Fruit fly (Drosophila melanogaster) whole organism, wandering third instar larva: ENCODE measurements around the gene CG14259.

ENCODE experiments used
- Abd-B ChIP-seq: fragments of >200 bp; optimal IDR thresholded peaks from 2 replicates; lab custom pipeline; 2017; ENCODE audit warnings: missing biosample characterization, missing genetic modification characterization
- CG32264 ChIP-seq: fragments of 200-800 bp; sonication (Bioruptor generic); optimal IDR thresholded peaks from 2 replicates; lab custom pipeline; 2016; ENCODE audit warnings: missing biosample characterization, missing genetic modification characterization
- CG9705 ChIP-seq: fragments of 200-800 bp; sonication (Bioruptor generic); optimal IDR thresholded peaks from 2 replicates; lab custom pipeline; 2018; ENCODE audit warnings: missing biosample characterization, mild to moderate bottlenecking, missing genetic modification characterization
- CrebA ChIP-seq: fragments of 200-800 bp; sonication (Bioruptor generic); optimal IDR thresholded peaks from 2 replicates; lab custom pipeline; 2016; ENCODE audit warnings: missing biosample characterization, mild to moderate bottlenecking, missing genetic modification characterization, borderline replicate concordance
- Dfd ChIP-seq: fragments of >200 bp; optimal IDR thresholded peaks from 2 replicates; lab custom pipeline; 2017; ENCODE audit warnings: missing biosample characterization, missing genetic modification characterization
- Dif ChIP-seq: fragments of 200-275, 200-300 bp; sonication (Bioruptor generic); optimal IDR thresholded peaks from 2 replicates; lab custom pipeline; 2018; ENCODE audit warnings: missing biosample characterization, missing genetic modification characterization; ENCODE audit not compliant: partially characterized antibody
- HLH106 ChIP-seq: fragments of 200-800 bp; optimal IDR thresholded peaks from 3 replicates; lab custom pipeline; 2019; ENCODE audit warnings: missing biosample characterization, mild to moderate bottlenecking, missing genetic modification characterization, moderate library complexity
- Hnf4 ChIP-seq: fragments of 200-800 bp; sonication (Bioruptor generic); optimal IDR thresholded peaks from 2 replicates; lab custom pipeline; 2016; ENCODE audit warnings: missing biosample characterization, mild to moderate bottlenecking, missing genetic modification characterization
- Hr78 ChIP-seq: fragments of >200 bp; optimal IDR thresholded peaks from 2 replicates; lab custom pipeline; 2017; ENCODE audit warnings: missing biosample characterization, missing genetic modification characterization
- Hr83 ChIP-seq: fragments of 200-300 bp; sonication (Bioruptor generic); optimal IDR thresholded peaks from 2 replicates; lab custom pipeline; 2016; ENCODE audit warnings: missing biosample characterization, mild to moderate bottlenecking, missing genetic modification characterization, moderate library complexity; ENCODE audit not compliant: poor library complexity, severe bottlenecking
- Mio ChIP-seq: sonication (Bioruptor generic); optimal IDR thresholded peaks from 2 replicates; lab custom pipeline; 2016; ENCODE audit warnings: missing biosample characterization, missing genetic modification characterization
- Myc ChIP-seq: fragments of >200 bp; optimal IDR thresholded peaks from 2 replicates; lab custom pipeline; 2017
- N ChIP-seq: fragments of >200 bp; optimal IDR thresholded peaks from 2 replicates; lab custom pipeline; 2018; ENCODE audit warnings: missing biosample characterization, missing external identifiers, missing genetic modification characterization
- OdsH ChIP-seq: fragments of 200-800 bp; sonication (Bioruptor generic); optimal IDR thresholded peaks from 2 replicates; lab custom pipeline; 2016; ENCODE audit warnings: missing biosample characterization, mild to moderate bottlenecking, missing genetic modification characterization
- Sp1 ChIP-seq: fragments of 200-800 bp; sonication (Bioruptor generic); optimal IDR thresholded peaks from 3 replicates; lab custom pipeline; 2019; ENCODE audit warnings: missing biosample characterization, mild to moderate bottlenecking, missing genetic modification characterization, moderate library complexity
- br ChIP-seq: fragments of 200-800 bp; sonication (Bioruptor generic); optimal IDR thresholded peaks from 2 replicates; lab custom pipeline; 2016; ENCODE audit warnings: missing biosample characterization, missing genetic modification characterization
- brk ChIP-seq: fragments of 200-800 bp; sonication (Bioruptor generic); optimal IDR thresholded peaks from 2 replicates; lab custom pipeline; 2016; ENCODE audit warnings: missing biosample characterization, mild to moderate bottlenecking, missing genetic modification characterization
- dl ChIP-seq, 2 experiments: fragments of 175-275, 200-275 bp in 1 of 2; fragments of 200-275 bp in 1 of 2; sonication (Bioruptor generic); optimal IDR thresholded peaks; lab custom pipeline; 2018; ENCODE audit warnings: mild to moderate bottlenecking in 2 of 2, missing biosample characterization in 2 of 2, missing genetic modification characterization in 2 of 2, moderate library complexity in 2 of 2; ENCODE audit not compliant: partially characterized antibody in 2 of 2, insufficient read depth in 1 of 2
- dmrt93B ChIP-seq: fragments of 200-800 bp; sonication (Bioruptor generic); optimal IDR thresholded peaks from 2 replicates; lab custom pipeline; 2018; ENCODE audit warnings: missing biosample characterization, mild to moderate bottlenecking, missing genetic modification characterization
- dsf ChIP-seq: sonication (Bioruptor generic); optimal IDR thresholded peaks from 2 replicates; lab custom pipeline; 2016; ENCODE audit warnings: missing biosample characterization, missing genetic modification characterization, borderline replicate concordance
- ey ChIP-seq: fragments of 200-800 bp; sonication (Bioruptor generic); optimal IDR thresholded peaks from 2 replicates; lab custom pipeline; 2016; ENCODE audit warnings: missing biosample characterization, missing genetic modification characterization
- foxo ChIP-seq, 2 experiments: fragments of 200-800 bp; sonication (Bioruptor generic); optimal IDR thresholded peaks; 2 replicates in 1 of 2; 3 replicates in 1 of 2; lab custom pipeline; 2016 to 2017; ENCODE audit warnings: missing biosample characterization in 2 of 2, missing genetic modification characterization in 2 of 2
- fru ChIP-seq: fragments of 200-800 bp; sonication (Bioruptor generic); optimal IDR thresholded peaks from 3 replicates; lab custom pipeline; 2016; ENCODE audit warnings: missing biosample characterization, mild to moderate bottlenecking, missing genetic modification characterization
- h ChIP-seq: fragments of 200-800 bp; sonication (Bioruptor generic); optimal IDR thresholded peaks from 3 replicates; lab custom pipeline; 2016; ENCODE audit warnings: missing biosample characterization, mild to moderate bottlenecking, missing genetic modification characterization
- lola ChIP-seq: fragments of >200 bp; optimal IDR thresholded peaks from 2 replicates; lab custom pipeline; 2017; ENCODE audit warnings: missing biosample characterization, missing genetic modification characterization
- pan ChIP-seq: fragments of >200 bp; optimal IDR thresholded peaks from 2 replicates; lab custom pipeline; 2017
- psq ChIP-seq: fragments of 200-800 bp; sonication (Bioruptor generic); optimal IDR thresholded peaks from 3 replicates; lab custom pipeline; 2017; ENCODE audit warnings: missing biosample characterization, mild to moderate bottlenecking, missing genetic modification characterization, moderate library complexity
- rgr ChIP-seq: fragments of 200-800 bp; sonication (Bioruptor generic); optimal IDR thresholded peaks from 3 replicates; lab custom pipeline; 2016; ENCODE audit warnings: missing biosample characterization, mild to moderate bottlenecking, missing genetic modification characterization
- sage ChIP-seq: fragments of 200-800 bp; sonication (Bioruptor generic); optimal IDR thresholded peaks from 2 replicates; lab custom pipeline; 2016; ENCODE audit warnings: missing biosample characterization, mild to moderate bottlenecking, missing genetic modification characterization
- sv ChIP-seq: fragments of 200-800 bp; sonication (Bioruptor generic); optimal IDR thresholded peaks from 3 replicates; lab custom pipeline; 2016; ENCODE audit warnings: missing biosample characterization, missing genetic modification characterization
- tai ChIP-seq: sonication (Bioruptor generic); optimal IDR thresholded peaks from 2 replicates; lab custom pipeline; 2016; ENCODE audit warnings: missing biosample characterization, missing genetic modification characterization
- usp ChIP-seq: fragments of >200 bp; optimal IDR thresholded peaks from 2 replicates; lab custom pipeline; 2017; ENCODE audit warnings: missing biosample characterization, missing genetic modification characterization
- woc ChIP-seq: sonication (Bioruptor generic); optimal IDR thresholded peaks from 2 replicates; lab custom pipeline; 2016; ENCODE audit warnings: missing biosample characterization, mild to moderate bottlenecking, missing genetic modification characterization

The CG14259 gene

DNA sequence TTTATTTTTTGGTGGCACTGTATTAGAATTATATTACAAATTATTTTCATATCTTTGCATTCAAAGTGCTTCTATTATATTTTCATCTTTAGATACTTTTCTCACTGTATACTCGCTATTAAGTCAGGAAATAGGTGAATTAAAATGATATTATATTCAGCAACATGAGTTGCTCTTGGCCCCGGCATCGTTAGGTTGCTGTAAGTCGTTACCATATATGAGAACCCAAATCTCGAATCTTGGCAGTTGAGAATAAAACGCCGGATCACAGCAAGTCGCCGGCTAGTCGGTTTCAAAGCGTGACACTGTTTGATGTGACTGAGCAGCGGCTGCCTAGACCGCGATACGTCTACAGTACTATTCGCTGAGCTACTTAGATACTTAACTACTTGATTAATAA, at the start of gene CG14259:
Gene CG14259, plus strand, starts transcription at position 301 of the 400 bp plus-strand sequence.
- TF ChIP-seq Dif (GFP tag; lab: Kevin White, UChicago), result no peak
- no peak for TF ChIP-seq foxo (GFP tag; optimal IDR thresholded peaks at IDR 0.05; lab: Kevin White, UChicago)
- no peak for TF ChIP-seq Sp1
- TF ChIP-seq psq, result no peak
- no peak for TF ChIP-seq lola
- no peak for TF ChIP-seq usp (GFP tag; lab: Kevin White, UChicago)
- TF ChIP-seq ey (GFP tag; lab: Kevin White, UChicago), result no peak
- TF ChIP-seq N (GFP tag; lab: Kevin White, UChicago), result no peak
- TF ChIP-seq HLH106 (tag; lab: Kevin White, UChicago), result no peak

DNA sequence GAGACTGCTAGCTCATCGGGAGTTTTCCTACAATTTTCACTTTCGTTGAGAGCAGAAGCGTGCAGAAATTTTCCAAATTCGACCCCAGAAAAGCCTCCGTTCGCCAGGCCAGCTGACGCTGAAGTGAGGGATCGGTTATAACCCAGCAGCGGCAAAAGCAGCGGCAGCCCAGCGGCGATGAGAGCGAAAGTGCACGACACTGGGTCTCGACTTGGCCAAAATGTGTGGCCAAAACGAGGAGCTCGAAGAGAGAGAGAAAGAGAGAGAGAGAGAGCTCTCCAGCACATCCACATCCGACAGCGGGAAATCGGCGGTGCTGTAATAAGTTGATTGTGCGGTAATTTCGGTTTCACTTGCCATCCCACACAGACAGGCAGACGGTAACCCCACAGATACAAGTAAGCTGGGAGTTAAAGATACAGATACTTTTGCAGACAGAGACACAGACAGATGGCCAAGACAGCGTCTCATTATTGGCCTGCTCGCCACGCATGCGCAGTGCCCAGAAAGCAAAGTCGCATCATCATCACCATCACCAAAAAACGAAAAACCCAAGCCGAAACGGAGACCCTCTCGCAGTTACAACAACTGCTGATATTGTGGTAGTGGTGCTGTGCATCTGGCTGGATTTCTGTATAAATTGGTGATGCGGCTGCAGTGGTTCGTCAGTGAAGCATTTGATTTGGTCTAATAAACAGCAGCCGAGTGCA, 45.6 kb upstream of the CG14259 start, which contains the start of gene TwdlT:
Gene TwdlT, plus strand, starts transcription at position 660 of the 710 bp plus-strand sequence.
- TF ChIP-seq sv (GFP tag; lab: Kevin White, UChicago), result no peak

- no peak for TF ChIP-seq brk (GFP tag; lab: Kevin White, UChicago)
- TF ChIP-seq Dfd (GFP tag; lab: Kevin White, UChicago), result peak; percentile 96
Measured at dm6 chr3R:27049549-27049948, 44.8 kb upstream of the CG14259 start.

- TF ChIP-seq Myc (peak; percentile 14), h (no peak), Hnf4 (GFP tag; lab: Kevin White, UChicago) (no peak)
Measured at dm6 chr3R:27056152-27056551, 38.2 kb upstream of the CG14259 start.

- no peak for TF ChIP-seq sage (GFP tag; lab: Kevin White, UChicago)
Measured at dm6 chr3R:27061916-27062315, 32.4 kb upstream of the CG14259 start, which contains the start of gene CG34292. Gene CG34292, plus strand, starts transcription at chr3R:27062216.

DNA sequence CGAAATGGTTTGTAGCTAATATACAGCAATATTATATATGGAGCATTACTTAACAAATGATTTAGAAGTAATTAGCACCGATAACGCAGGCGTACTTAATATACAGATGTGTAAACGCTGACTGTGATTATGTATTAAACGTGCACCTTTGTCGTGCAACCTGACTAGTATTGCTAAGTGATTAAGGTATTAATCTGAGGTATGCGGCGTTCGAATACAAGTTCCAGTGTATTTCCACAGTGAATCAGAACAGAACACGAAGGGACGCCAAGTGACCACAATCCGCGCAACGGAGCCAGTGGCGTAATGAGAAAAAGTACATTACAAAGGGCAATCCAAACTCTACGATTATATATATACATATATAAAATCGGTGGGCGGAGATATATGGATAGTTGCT, 30.2 kb upstream of the CG14259 start, which contains the start of gene Nep5:
Gene Nep5, minus strand, starts transcription at position 101 of the 400 bp plus-strand sequence.
- TF ChIP-seq br (GFP tag; lab: Kevin White, UChicago), result no peak
- TF ChIP-seq usp (GFP tag; lab: Kevin White, UChicago), result no peak
- no peak for TF ChIP-seq OdsH (GFP tag; lab: Kevin White, UChicago)
- TF ChIP-seq Hr78 (GFP tag; lab: Kevin White, UChicago), result no peak
- no peak for TF ChIP-seq N (GFP tag; lab: Kevin White, UChicago)
- no peak for TF ChIP-seq Hnf4 (GFP tag; lab: Kevin White, UChicago)
- no peak for TF ChIP-seq fru (GFP tag; lab: Kevin White, UChicago)

DNA sequence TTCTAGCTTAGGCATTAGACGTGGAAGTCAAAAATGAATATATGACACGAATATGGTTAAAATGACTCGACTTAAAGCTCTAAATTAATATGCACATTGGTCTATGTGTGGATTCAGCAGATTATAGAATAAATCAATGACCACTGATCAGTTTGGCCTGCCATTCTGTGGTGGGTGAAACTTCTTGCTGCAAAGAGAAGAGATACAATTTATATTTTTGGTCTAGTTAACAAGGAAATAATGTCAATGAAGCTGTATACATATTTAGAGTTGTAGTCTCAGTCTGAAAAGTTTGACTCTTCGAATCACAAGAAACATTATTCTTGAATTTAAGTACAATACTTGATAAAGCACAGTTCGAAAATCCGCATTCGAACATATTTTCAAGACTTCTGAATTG, 29.2 kb upstream of the CG14259 start, which contains the start of gene CG43935:
Gene CG43935, plus strand, starts transcription at position 301 of the 400 bp plus-strand sequence.
- TF ChIP-seq lola (no peak), ey (GFP tag; lab: Kevin White, UChicago) (no peak), brk (GFP tag; lab: Kevin White, UChicago) (no peak), Dfd (GFP tag; lab: Kevin White, UChicago) (no peak), Abd-B (GFP tag; lab: Kevin White, UChicago) (no peak), N (GFP tag; lab: Kevin White, UChicago) (no peak), CG9705 (no peak), pan (lab: Kevin White, UChicago) (no peak), sage (GFP tag; lab: Kevin White, UChicago) (no peak), tai (GFP tag; lab: Kevin White, UChicago) (no peak), CG32264 (GFP tag; lab: Kevin White, UChicago) (no peak), Mio (GFP tag; lab: Kevin White, UChicago) (no peak)

DNA sequence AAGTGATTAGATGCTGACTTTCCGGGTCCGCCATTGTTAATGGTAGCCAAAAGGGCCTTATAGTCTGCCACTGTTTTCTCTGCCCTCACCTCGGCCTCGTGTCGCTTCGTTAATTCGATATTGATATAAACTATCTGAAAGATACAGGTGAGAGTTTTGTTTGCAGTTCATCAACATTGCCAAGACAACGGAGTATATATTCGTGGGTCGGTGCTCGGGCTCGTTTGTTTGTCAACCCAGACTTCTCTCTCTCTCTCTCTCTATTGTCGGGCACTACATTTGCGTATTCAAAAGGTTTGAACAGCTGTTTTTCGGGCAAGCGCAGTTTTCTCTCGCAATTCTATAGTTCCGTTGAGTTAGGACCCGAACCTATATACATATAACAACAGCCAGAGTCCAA, 27.0 kb upstream of the CG14259 start:
- TF ChIP-seq CrebA (GFP tag; lab: Kevin White, UChicago), result no peak
- TF ChIP-seq psq, result no peak
- no peak for TF ChIP-seq dl (GFP tag; optimal IDR thresholded peaks at IDR 0.05; lab: Kevin White, UChicago; ENCODE audit: insufficient read depth in 1 of 2, partially characterized antibody in 2 of 2)
- no peak for TF ChIP-seq pan (lab: Kevin White, UChicago)
- no peak for TF ChIP-seq Abd-B (GFP tag; lab: Kevin White, UChicago)
- TF ChIP-seq ey (GFP tag; lab: Kevin White, UChicago), result no peak
- TF ChIP-seq Hr78 (GFP tag; lab: Kevin White, UChicago), result no peak
- no peak for TF ChIP-seq h
- TF ChIP-seq rgr (GFP tag; lab: Kevin White, UChicago), result no peak
- no peak for TF ChIP-seq woc (GFP tag; lab: Kevin White, UChicago)
- TF ChIP-seq tai (GFP tag; lab: Kevin White, UChicago), result no peak
- TF ChIP-seq sage (GFP tag; lab: Kevin White, UChicago), result no peak
- no peak for TF ChIP-seq br (GFP tag; lab: Kevin White, UChicago)
- no peak for TF ChIP-seq Hr83 (GFP tag; lab: Kevin White, UChicago)
- TF ChIP-seq dsf (GFP tag; lab: Kevin White, UChicago), result no peak
- TF ChIP-seq Dfd (GFP tag; lab: Kevin White, UChicago), result no peak
- TF ChIP-seq dmrt93B, result no peak
- TF ChIP-seq lola, result no peak
